Worm (Caenorhabditis elegans): ENCODE data around the gene ugt-61.

ugt-61 gene

DNA sequence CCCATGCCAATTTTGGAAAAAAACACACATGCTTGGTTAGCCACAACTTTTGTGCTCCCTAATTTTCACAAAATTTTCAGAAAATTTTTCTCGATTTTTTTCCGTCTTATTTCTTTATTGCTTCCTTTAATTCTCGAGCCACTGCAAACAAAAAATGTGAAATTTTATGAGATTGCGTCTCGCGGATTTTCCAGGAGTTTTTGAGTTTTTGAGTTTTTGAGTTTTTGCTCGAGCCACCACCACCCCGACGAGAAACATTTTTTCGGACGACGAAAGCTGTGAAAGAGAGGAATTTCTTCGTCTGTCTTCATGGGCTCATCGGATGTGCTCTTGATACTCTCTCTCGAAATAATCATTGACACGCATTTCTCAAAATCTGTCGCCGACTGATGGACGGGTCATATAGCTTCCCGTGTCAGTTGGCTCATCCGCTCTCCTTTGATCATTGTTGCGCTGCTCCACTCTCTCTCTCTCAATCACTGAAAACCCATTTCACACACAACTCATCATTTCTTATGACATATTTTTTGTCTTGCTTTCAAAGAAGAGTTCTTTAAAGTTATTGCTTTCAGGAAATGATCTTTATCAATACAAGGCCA is 35.3 kb downstream of the ugt-61 start, which contains the start of gene C18G1.1:
Gene C18G1.1, plus strand, starts transcription at position 573 of the 599 bp plus-strand sequence.
- TF ChIP-seq W03F9.2 (tag; optimal IDR thresholded peaks at IDR 0.05) = no peak
- TF ChIP-seq him-1 (tag; optimal IDR thresholded peaks at IDR 0.05) = no peak
- no peak for TF ChIP-seq dao-5 (tag; optimal IDR thresholded peaks at IDR 0.05)

- TF ChIP-seq dao-5 (tag; optimal IDR thresholded peaks at IDR 0.05) (no peak), him-1 (tag; optimal IDR thresholded peaks at IDR 0.05) (no peak), W03F9.2 (tag; optimal IDR thresholded peaks at IDR 0.05) (no peak)
Observed at ce11 chrV:4783313-4783712, 41.1 kb downstream of the ugt-61 start, which contains the start of gene Y60C6A.1. TSS of gene Y60C6A.1 (plus strand) at chrV:4783613.

ce11 chrV:4785333-4785852 is 43.2 kb downstream of the ugt-61 start, which contains the start of the genes Y60C6A.2 and Y60C6A.3:
TSS of gene Y60C6A.2 (minus strand) at chrV:4785433.
TSS of gene Y60C6A.3 (plus strand) at chrV:4785802.
- no peak for TF ChIP-seq dao-5 (tag; optimal IDR thresholded peaks at IDR 0.05)
- no peak for TF ChIP-seq W03F9.2 (tag; optimal IDR thresholded peaks at IDR 0.05)
- TF ChIP-seq him-1 (tag; optimal IDR thresholded peaks at IDR 0.05) = no peak

- TF ChIP-seq W03F9.2 (tag; optimal IDR thresholded peaks at IDR 0.05) = no peak
- no peak for TF ChIP-seq him-1 (tag; optimal IDR thresholded peaks at IDR 0.05)
- TF ChIP-seq dao-5 (tag; optimal IDR thresholded peaks at IDR 0.05) = no peak
Observed at ce11 chrV:4787166-4787565, 44.9 kb downstream of the ugt-61 start, which contains the start of gene R02F11.9. TSS of gene R02F11.9 (plus strand) at chrV:4787466.

ce11 chrV:4787836-4788235 is 45.6 kb downstream of the ugt-61 start:
- TF ChIP-seq W03F9.2 (tag; optimal IDR thresholded peaks at IDR 0.05) (no peak), dao-5 (tag; optimal IDR thresholded peaks at IDR 0.05) (no peak), him-1 (tag; optimal IDR thresholded peaks at IDR 0.05) (no peak)

DNA sequence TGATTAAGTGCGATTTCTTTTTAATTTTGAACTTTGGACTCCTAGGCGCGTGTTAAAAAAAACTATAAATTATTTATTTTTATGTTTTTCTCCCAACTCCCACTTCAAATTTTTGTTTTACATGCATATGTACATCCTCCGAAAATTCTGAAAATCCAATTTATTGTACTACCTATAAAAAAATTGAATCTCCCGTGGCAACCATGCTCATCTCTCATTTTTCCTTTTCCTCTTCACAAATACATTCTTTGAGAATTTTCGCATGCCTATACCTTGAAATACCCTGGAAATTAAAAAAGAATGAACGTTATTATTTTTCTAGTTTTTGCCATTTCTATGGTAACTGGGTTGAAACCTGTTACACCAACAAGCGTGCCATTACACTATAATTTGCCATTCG is 46.6 kb downstream of the ugt-61 start, which contains the start of gene R02F11.10:
Gene R02F11.10, plus strand, starts transcription at position 301 of the 400 bp plus-strand sequence.
- TF ChIP-seq dao-5 (tag; optimal IDR thresholded peaks at IDR 0.05) = no peak
- no peak for TF ChIP-seq him-1 (tag; optimal IDR thresholded peaks at IDR 0.05)
- no peak for TF ChIP-seq W03F9.2 (tag; optimal IDR thresholded peaks at IDR 0.05)

DNA sequence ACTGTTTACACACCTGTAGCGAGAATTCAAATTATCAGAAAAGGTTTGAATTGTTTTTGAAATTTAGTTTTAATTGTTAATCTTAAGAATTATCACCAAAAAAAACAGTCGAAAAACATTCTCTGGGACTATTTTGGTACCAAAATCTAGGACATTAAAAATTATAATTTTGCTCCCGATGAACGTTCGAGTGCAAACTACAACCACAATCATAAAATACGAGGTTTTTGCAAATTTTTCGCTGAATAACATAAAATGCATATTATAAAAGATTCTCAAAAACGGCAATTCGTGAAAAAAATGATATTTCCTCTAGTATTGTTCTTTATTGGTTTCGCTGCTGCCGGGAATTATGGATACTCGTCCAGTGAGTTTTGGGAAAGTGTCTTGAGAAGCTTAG is 48.1 kb downstream of the ugt-61 start, which contains the start of gene R02F11.12:
Gene R02F11.12, plus strand, starts transcription at position 301 of the 400 bp plus-strand sequence.
- TF ChIP-seq dao-5 (tag; optimal IDR thresholded peaks at IDR 0.05) = no peak
- TF ChIP-seq W03F9.2 (tag; optimal IDR thresholded peaks at IDR 0.05) = no peak
- no peak for TF ChIP-seq him-1 (tag; optimal IDR thresholded peaks at IDR 0.05)

DNA sequence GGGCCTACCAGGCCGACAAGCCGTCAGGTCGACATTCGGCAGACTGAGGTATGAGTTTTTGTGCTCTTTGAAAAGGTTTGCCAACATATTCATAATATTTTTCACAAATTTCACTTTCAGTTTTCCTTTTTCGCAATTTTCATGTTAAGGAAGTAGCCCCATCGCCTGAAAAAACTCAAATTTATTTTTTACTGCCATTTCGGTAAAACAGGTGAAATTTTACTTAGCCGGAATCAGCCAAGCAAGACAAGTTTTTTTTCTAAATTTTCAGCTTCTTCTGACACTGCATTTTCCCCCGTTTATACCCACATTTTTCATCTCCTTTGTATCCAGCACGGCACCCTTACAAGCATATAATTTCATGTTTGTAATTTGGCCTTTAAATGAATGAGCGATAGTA is 49.3 kb downstream of the ugt-61 start, which contains the start of gene R02F11.11:
Gene R02F11.11, plus strand, starts transcription at position 301 of the 400 bp plus-strand sequence.
- TF ChIP-seq him-1 (tag; optimal IDR thresholded peaks at IDR 0.05) (no peak), dao-5 (tag; optimal IDR thresholded peaks at IDR 0.05) (no peak), W03F9.2 (tag; optimal IDR thresholded peaks at IDR 0.05) (no peak)

- TF ChIP-seq him-1 (tag; optimal IDR thresholded peaks at IDR 0.05) = no peak
- no peak for TF ChIP-seq dao-5 (tag; optimal IDR thresholded peaks at IDR 0.05)
- TF ChIP-seq W03F9.2 (tag; optimal IDR thresholded peaks at IDR 0.05) = no peak
Observed at ce11 chrV:4794308-4794707, 52.1 kb downstream of the ugt-61 start, which contains the start of gene R02F11.2. TSS of gene R02F11.2 (plus strand) at chrV:4794599.

Measured in whole organism, L4/young adult.